Worm (Caenorhabditis elegans) whole organism, L2 larva: Measurements from ENCODE around the gene C52D10.3.

Experiments used
- elt-3 ChIP-seq: sonication (generic microtip); optimal IDR thresholded peaks from 2 replicates; lab custom pipeline; 2017; ENCODE audit warnings: missing biosample characterization, missing genetic modification characterization
- nhr-237 ChIP-seq: fragments of 150-350 bp; optimal IDR thresholded peaks from 2 replicates; lab custom pipeline; 2014; ENCODE audit warnings: missing biosample characterization, missing genetic modification characterization
- nhr-6 ChIP-seq: fragments of 150-350 bp; optimal IDR thresholded peaks from 2 replicates; lab custom pipeline; 2014; ENCODE audit warnings: missing biosample characterization, missing genetic modification characterization
- skn-1 ChIP-seq: sonication (generic microtip); optimal IDR thresholded peaks from 2 replicates; lab custom pipeline; 2017; ENCODE audit warnings: missing biosample characterization, missing genetic modification characterization
- zag-1 ChIP-seq: fragments of 150-350 bp; optimal IDR thresholded peaks from 2 replicates; lab custom pipeline; 2014; ENCODE audit warnings: missing biosample characterization, missing genetic modification characterization
- ztf-11 ChIP-seq: sonication (generic microtip); optimal IDR thresholded peaks from 2 replicates; lab custom pipeline; 2017; ENCODE audit warnings: missing biosample characterization, missing genetic modification characterization
- ztf-4 ChIP-seq: fragments of 150-350 bp; optimal IDR thresholded peaks from 2 replicates; lab custom pipeline; 2014; ENCODE audit warnings: missing biosample characterization, missing genetic modification characterization

DNA sequence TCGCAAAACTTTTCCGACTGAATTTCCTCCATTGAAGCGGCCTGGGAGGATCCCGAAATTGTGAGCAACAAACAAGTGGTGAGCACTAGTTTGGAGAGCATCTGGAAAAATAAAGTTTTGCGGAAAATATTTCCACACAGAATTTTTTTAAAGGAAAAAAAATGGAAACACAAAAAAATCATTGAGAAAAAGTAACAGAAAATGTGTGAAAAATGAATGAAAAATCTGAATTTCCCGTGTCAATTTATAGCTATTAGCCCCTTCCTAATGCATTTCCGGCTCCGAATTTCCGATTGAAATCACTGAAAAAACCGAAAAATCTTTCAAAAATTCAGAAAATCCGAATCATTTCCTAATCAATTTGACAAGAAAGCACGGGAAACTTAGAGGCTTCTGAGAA lies 15.5 kb downstream of the C52D10.3 start, which contains the start of gene flp-17:
- no peak for TF ChIP-seq ztf-11 (tag; lab: Kevin White, UChicago)
- no peak for TF ChIP-seq ztf-4 (tag; lab: Kevin White, UChicago)
- TF ChIP-seq elt-3 (tag; lab: Kevin White, UChicago): no peak
- TF ChIP-seq nhr-6 (tag; lab: Kevin White, UChicago): no peak
- TF ChIP-seq nhr-237 (tag; lab: Kevin White, UChicago): no peak
- TF ChIP-seq zag-1: no peak
- TF ChIP-seq skn-1: no peak
